Worm (Caenorhabditis elegans) whole organism, L2 larva: ENCODE results near the gene F48E3.9.

Experiments
- R02D3.7 ChIP-seq: fragments of 150-350 bp; optimal IDR thresholded peaks from 2 replicates; lab custom pipeline; 2014; ENCODE audit warnings: missing biosample characterization, missing genetic modification characterization
- ama-1 ChIP-seq: fragments of 150-350 bp; optimal IDR thresholded peaks from 2 replicates; lab custom pipeline; 2018; ENCODE audit warnings: inconsistent platforms
- egl-27 ChIP-seq: sonication (generic microtip); optimal IDR thresholded peaks from 3 replicates; lab custom pipeline; 2017; ENCODE audit warnings: missing biosample characterization, missing genetic modification reagents, missing genetic modification characterization
- elt-1 ChIP-seq: fragments of 150-350 bp; optimal IDR thresholded peaks from 2 replicates; lab custom pipeline; 2014; ENCODE audit warnings: missing biosample characterization, missing genetic modification characterization
- lin-13 ChIP-seq: fragments of 150-350 bp; optimal IDR thresholded peaks from 2 replicates; lab custom pipeline; 2014; ENCODE audit warnings: missing biosample characterization, missing genetic modification reagents, missing genetic modification characterization
- lsy-2 ChIP-seq, 2 experiments: fragments of 150-350 bp in 1 of 2; sonication (generic microtip) in 1 of 2; optimal IDR thresholded peaks; 2 replicates each; lab custom pipeline; 2014 to 2017; ENCODE audit warnings: missing biosample characterization in 2 of 2, missing genetic modification characterization in 2 of 2
- nhr-12 ChIP-seq: fragments of 150-350 bp; optimal IDR thresholded peaks from 2 replicates; lab custom pipeline; 2014; ENCODE audit warnings: missing biosample characterization, missing genetic modification characterization
- nhr-77 ChIP-seq: fragments of 150-350 bp; optimal IDR thresholded peaks from 2 replicates; lab custom pipeline; 2014; ENCODE audit warnings: missing biosample characterization, missing genetic modification characterization
- snpc-4 ChIP-seq: fragments of 150-350 bp; optimal IDR thresholded peaks from 2 replicates; lab custom pipeline; 2014; ENCODE audit warnings: missing biosample characterization, missing genetic modification characterization
- unc-39 ChIP-seq: fragments of 150-350 bp; optimal IDR thresholded peaks from 2 replicates; lab custom pipeline; 2014; ENCODE audit warnings: missing biosample characterization, missing genetic modification characterization
- unc-55 ChIP-seq: fragments of 150-350 bp; sonication (generic microtip); optimal IDR thresholded peaks from 3 replicates; lab custom pipeline; 2014; ENCODE audit warnings: missing biosample characterization, missing genetic modification reagents, missing genetic modification characterization
- ztf-4 ChIP-seq: fragments of 150-350 bp; optimal IDR thresholded peaks from 2 replicates; lab custom pipeline; 2014; ENCODE audit warnings: missing biosample characterization, missing genetic modification characterization

DNA sequence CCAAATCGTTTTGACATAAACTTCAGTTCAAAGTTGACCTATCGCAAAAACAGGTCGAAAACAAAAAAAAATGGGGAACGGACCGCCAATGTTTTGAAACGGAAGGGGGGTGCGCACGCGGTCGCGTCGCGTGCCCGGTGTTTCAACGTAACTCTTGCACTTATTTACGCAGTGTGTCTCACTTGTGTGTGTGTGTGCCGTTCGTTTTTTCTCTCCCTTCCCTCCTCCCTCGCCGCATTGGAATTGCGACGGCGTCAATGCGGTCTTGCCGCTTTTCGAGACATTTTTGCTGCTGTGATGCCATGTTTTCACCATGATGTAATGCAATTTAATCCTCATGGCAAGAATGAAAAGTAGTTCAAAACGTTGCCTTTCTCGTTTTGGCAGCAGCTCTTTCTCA is 2.4 kb upstream of the F48E3.9 start:
- TF ChIP-seq nhr-77 (tag; lab: Kevin White, UChicago) (no peak), lsy-2 (tag; optimal IDR thresholded peaks at IDR 0.05; lab: Kevin White, UChicago) (no peak), snpc-4 (no peak), nhr-12 (no peak), ztf-4 (tag; lab: Kevin White, UChicago) (no peak), egl-27 (no peak), lin-13 (peak; percentile 15), R02D3.7 (tag; lab: Kevin White, UChicago) (no peak), unc-55 (GFP tag; lab: Kevin White, UChicago) (peak; percentile 63), ama-1 (lab: Kevin White, UChicago) (no peak), unc-39 (tag; lab: Kevin White, UChicago) (no peak), elt-1 (tag; lab: Kevin White, UChicago) (no peak)
